Fruit fly (Drosophila melanogaster) whole organism, embryonic: ENCODE results near the gene CG6693.

ENCODE experiments used
- BtbVII ChIP-seq: fragments of 200-800 bp; sonication (Bioruptor generic); optimal IDR thresholded peaks from 3 replicates; lab custom pipeline; 2017; ENCODE audit warnings: missing biosample characterization, mild to moderate bottlenecking, missing genetic modification characterization
- CG10267 ChIP-seq: fragments of 200-800 bp; sonication (Bioruptor generic); optimal IDR thresholded peaks from 2 replicates; lab custom pipeline; 2018; ENCODE audit warnings: missing biosample characterization, mild to moderate bottlenecking, missing genetic modification characterization, moderate library complexity
- CG10274 ChIP-seq: fragments of 200-800 bp; sonication (Bioruptor generic); optimal IDR thresholded peaks from 3 replicates; lab custom pipeline; 2017; ENCODE audit warnings: missing biosample characterization, mild to moderate bottlenecking, missing genetic modification characterization
- CG10543 ChIP-seq: fragments of 200-800 bp; sonication (Bioruptor generic); optimal IDR thresholded peaks from 3 replicates; lab custom pipeline; 2017; ENCODE audit warnings: missing biosample characterization, mild to moderate bottlenecking, missing genetic modification characterization, moderate library complexity
- CG11456 ChIP-seq: fragments of 200-800 bp; sonication (Bioruptor generic); IDR thresholded peaks from 3 replicates; pipeline ENCODE4 v1.3.6; 2022; ENCODE audit warnings: missing biosample characterization, missing genetic modification characterization
- CG13287 ChIP-seq: fragments of 200-800 bp; sonication (Bioruptor generic); IDR thresholded peaks from 2 replicates; pipeline ENCODE4 v1.3.6; 2022; ENCODE audit warnings: missing biosample characterization, missing genetic modification characterization; ENCODE audit not compliant: partially characterized antibody
- CG13424 ChIP-seq: fragments of 200-800 bp; sonication (Bioruptor generic); optimal IDR thresholded peaks from 2 replicates; lab custom pipeline; 2019; ENCODE audit warnings: missing biosample characterization, mild to moderate bottlenecking, missing genetic modification characterization, moderate library complexity
- CG14050 ChIP-seq: fragments of 200-800 bp; sonication (Bioruptor generic); IDR thresholded peaks from 3 replicates; pipeline ENCODE4 v1.3.6; 2022; ENCODE audit warnings: missing biosample characterization, missing genetic modification characterization
- CG14860 ChIP-seq: fragments of 200-800 bp; sonication (Bioruptor generic); IDR thresholded peaks from 3 replicates; pipeline ENCODE4 v1.3.6; 2022; ENCODE audit warnings: missing biosample characterization, missing genetic modification characterization; ENCODE audit not compliant: partially characterized antibody
- CG15514 ChIP-seq: fragments of 200-800 bp; sonication (Bioruptor generic); optimal IDR thresholded peaks from 3 replicates; lab custom pipeline; 2017; ENCODE audit warnings: missing biosample characterization, missing genetic modification characterization, mild to moderate bottlenecking, moderate library complexity, missing genetic modification reagents
- CG30020 ChIP-seq: fragments of 200-800 bp; optimal IDR thresholded peaks from 2 replicates; lab custom pipeline; 2019; ENCODE audit warnings: missing biosample characterization, mild to moderate bottlenecking, missing genetic modification characterization, moderate library complexity
- CG30431 ChIP-seq: fragments of 200-800 bp; sonication (Bioruptor generic); optimal IDR thresholded peaks from 2 replicates; lab custom pipeline; 2017; ENCODE audit warnings: missing biosample characterization, missing genetic modification characterization
- CG3065 ChIP-seq: fragments of 200-800 bp; sonication (Bioruptor generic); optimal IDR thresholded peaks from 2 replicates; lab custom pipeline; 2016; ENCODE audit warnings: missing biosample characterization, missing genetic modification characterization
- CG31224 ChIP-seq: fragments of 200-800 bp; sonication (Bioruptor generic); IDR thresholded peaks from 2 replicates; pipeline ENCODE4 v1.3.6; 2022; ENCODE audit warnings: missing biosample characterization, missing genetic modification characterization
- CG34224 ChIP-seq: fragments of 200-800 bp; sonication (Bioruptor generic); IDR thresholded peaks from 3 replicates; pipeline ENCODE4 v1.3.6; 2022; ENCODE audit warnings: missing biosample characterization, missing genetic modification characterization; ENCODE audit not compliant: partially characterized antibody
- CG3847 ChIP-seq: fragments of 200-800 bp; sonication (Bioruptor generic); IDR thresholded peaks from 2 replicates; pipeline ENCODE4 v1.3.6; 2022; ENCODE audit warnings: missing biosample characterization, missing genetic modification characterization
- CG42726 ChIP-seq: fragments of 200-800 bp; sonication (Bioruptor generic); IDR thresholded peaks from 2 replicates; pipeline ENCODE4 v1.3.6; 2022; ENCODE audit warnings: missing biosample characterization, missing genetic modification characterization; ENCODE audit not compliant: partially characterized antibody
- CG4730 ChIP-seq: fragments of 200-800 bp; sonication (Bioruptor generic); IDR thresholded peaks from 2 replicates; pipeline ENCODE4 v1.3.6; 2022; ENCODE audit warnings: missing biosample characterization, missing genetic modification characterization
- CG5245 ChIP-seq: fragments of 200-800 bp; sonication (Bioruptor generic); optimal IDR thresholded peaks from 3 replicates; lab custom pipeline; 2016; ENCODE audit warnings: missing biosample characterization, missing genetic modification characterization
- CG8290 ChIP-seq, 3 experiments: fragments of 200-800 bp; sonication (Bioruptor generic); optimal IDR thresholded peaks; 2 replicates each; lab custom pipeline; 2016 to 2019; ENCODE audit warnings: missing biosample characterization in 3 of 3, missing genetic modification characterization in 3 of 3, mild to moderate bottlenecking in 2 of 3, moderate library complexity in 1 of 3
- CG9609 ChIP-seq: fragments of 200-800 bp; sonication (Bioruptor generic); optimal IDR thresholded peaks from 3 replicates; lab custom pipeline; 2016; ENCODE audit warnings: missing biosample characterization, missing genetic modification characterization
- CG9797 ChIP-seq: fragments of 200-800 bp; sonication (Bioruptor generic); optimal IDR thresholded peaks from 3 replicates; lab custom pipeline; 2018; ENCODE audit warnings: missing biosample characterization, mild to moderate bottlenecking, missing genetic modification characterization
- CHES-1-like ChIP-seq: fragments of 200-800 bp; sonication (Bioruptor generic); optimal IDR thresholded peaks from 2 replicates; lab custom pipeline; 2016; ENCODE audit warnings: missing biosample characterization, missing genetic modification characterization
- CTCF ChIP-seq: fragments of 200-800 bp; sonication (Bioruptor generic); optimal IDR thresholded peaks from 2 replicates; lab custom pipeline; 2017; ENCODE audit warnings: missing biosample characterization, mild to moderate bottlenecking, missing genetic modification characterization, moderate library complexity
- Dek ChIP-seq: fragments of 200-800 bp; sonication (Bioruptor generic); optimal IDR thresholded peaks from 3 replicates; lab custom pipeline; 2019; ENCODE audit warnings: missing biosample characterization, mild to moderate bottlenecking, missing genetic modification characterization, moderate library complexity
- Dp ChIP-seq: fragments of 200-800 bp; sonication (Bioruptor generic); optimal IDR thresholded peaks from 2 replicates; lab custom pipeline; 2018; ENCODE audit warnings: missing biosample characterization, mild to moderate bottlenecking, missing genetic modification characterization, moderate library complexity
- HLH4C ChIP-seq: fragments of 200-800 bp; sonication (Bioruptor generic); IDR thresholded peaks from 3 replicates; pipeline ENCODE4 v1.3.6; 2022; ENCODE audit warnings: missing biosample characterization, missing genetic modification characterization; ENCODE audit not compliant: partially characterized antibody
- HmgZ ChIP-seq: fragments of 200-800 bp; sonication (Bioruptor generic); optimal IDR thresholded peaks from 2 replicates; lab custom pipeline; 2018; ENCODE audit warnings: missing biosample characterization, mild to moderate bottlenecking, missing genetic modification characterization
- Hr3 ChIP-seq: fragments of 200-800 bp; sonication (Bioruptor generic); optimal IDR thresholded peaks from 3 replicates; lab custom pipeline; 2016; ENCODE audit warnings: missing biosample characterization, missing genetic modification characterization
- Hr39 ChIP-seq: fragments of >200 bp; optimal IDR thresholded peaks from 2 replicates; lab custom pipeline; 2017
- MBD-R2 ChIP-seq: fragments of 200-800 bp; sonication (Bioruptor generic); IDR thresholded peaks from 2 replicates; pipeline ENCODE4 v1.3.6; 2022; ENCODE audit warnings: missing biosample characterization, missing genetic modification characterization
- MESR4 ChIP-seq: fragments of 200-800 bp; sonication (Bioruptor generic); optimal IDR thresholded peaks from 2 replicates; lab custom pipeline; 2018; ENCODE audit warnings: missing biosample characterization, mild to moderate bottlenecking, missing genetic modification characterization, moderate library complexity
- Myb ChIP-seq: fragments of 200-800 bp; sonication (Bioruptor generic); optimal IDR thresholded peaks from 2 replicates; lab custom pipeline; 2016; ENCODE audit warnings: missing biosample characterization, missing genetic modification characterization
- NFAT ChIP-seq: fragments of 200-800 bp; sonication (Bioruptor generic); IDR thresholded peaks from 2 replicates; pipeline ENCODE4 v1.3.6; 2022; ENCODE audit warnings: missing biosample characterization, missing genetic modification characterization
- Nf-YC ChIP-seq: fragments of 200-800 bp; optimal IDR thresholded peaks from 3 replicates; lab custom pipeline; 2019; ENCODE audit warnings: missing biosample characterization, mild to moderate bottlenecking, missing genetic modification characterization, moderate library complexity
- Scr ChIP-seq: fragments of 200-800 bp; sonication (Bioruptor generic); IDR thresholded peaks from 2 replicates; pipeline ENCODE4 v1.3.6; 2022; ENCODE audit warnings: missing biosample characterization, missing genetic modification characterization; ENCODE audit not compliant: partially characterized antibody
- Sin3A ChIP-seq: fragments of >200 bp; optimal IDR thresholded peaks from 2 replicates; lab custom pipeline; 2018
- Sry-δ ChIP-seq: fragments of 200-800 bp; sonication (Bioruptor generic); optimal IDR thresholded peaks from 2 replicates; lab custom pipeline; 2016; ENCODE audit warnings: missing biosample characterization, missing genetic modification characterization
- Xrp1 ChIP-seq: fragments of 200-800 bp; sonication (Bioruptor generic); IDR thresholded peaks from 2 replicates; pipeline ENCODE4 v1.3.6; 2022; ENCODE audit warnings: missing biosample characterization, missing genetic modification characterization
- az2 ChIP-seq: fragments of 200-800 bp; sonication (Bioruptor generic); optimal IDR thresholded peaks from 3 replicates; lab custom pipeline; 2016; ENCODE audit warnings: missing biosample characterization, missing genetic modification characterization
- exex ChIP-seq: fragments of 200-800 bp; sonication (Bioruptor generic); optimal IDR thresholded peaks from 4 replicates; lab custom pipeline; 2018; ENCODE audit warnings: missing biosample characterization, mild to moderate bottlenecking, missing genetic modification characterization, moderate library complexity
- hb ChIP-seq: fragments of 200-800 bp; sonication (Bioruptor generic); IDR thresholded peaks from 3 replicates; pipeline ENCODE4 v1.3.6; 2022; ENCODE audit warnings: missing biosample characterization, missing genetic modification characterization; ENCODE audit not compliant: partially characterized antibody
- lilli ChIP-seq: fragments of 200-800 bp; sonication (Bioruptor generic); optimal IDR thresholded peaks from 3 replicates; lab custom pipeline; 2016; ENCODE audit warnings: missing biosample characterization, missing genetic modification characterization
- pros ChIP-seq: fragments of 200-800 bp; sonication (Bioruptor generic); optimal IDR thresholded peaks from 3 replicates; lab custom pipeline; 2019; ENCODE audit warnings: missing biosample characterization, mild to moderate bottlenecking, missing genetic modification characterization, moderate library complexity
- pzg ChIP-seq: fragments of 200-800 bp; sonication (Bioruptor generic); optimal IDR thresholded peaks from 3 replicates; lab custom pipeline; 2018; ENCODE audit warnings: missing biosample characterization, mild to moderate bottlenecking, missing genetic modification characterization, moderate library complexity
- sna ChIP-seq: fragments of 200-800 bp; sonication (Bioruptor generic); IDR thresholded peaks from 2 replicates; pipeline ENCODE4 v1.3.6; 2022; ENCODE audit warnings: missing biosample characterization, missing genetic modification characterization; ENCODE audit not compliant: partially characterized antibody
- unc-4 ChIP-seq: fragments of 200-800 bp; sonication (Bioruptor generic); IDR thresholded peaks from 2 replicates; pipeline ENCODE4 v1.3.6; 2022; ENCODE audit warnings: missing biosample characterization, missing genetic modification characterization; ENCODE audit not compliant: partially characterized antibody
- vnd ChIP-seq: fragments of 200-800 bp; sonication (Bioruptor generic); IDR thresholded peaks from 3 replicates; pipeline ENCODE4 v1.3.6; 2022; ENCODE audit warnings: missing biosample characterization, missing genetic modification characterization; ENCODE audit not compliant: partially characterized antibody

CG6693 gene

dm6 chr3R:11243951-11244660 lies 22.7 kb upstream of the CG6693 start, which contains the start of the genes CG17734 and CG5214 (continued):
- TF ChIP-seq vnd (GFP tag; lab: Robert Waterston, UW) (peak; percentile 79; the same call in 2 of the 3 replicates), CG4730 (GFP tag; lab: Robert Waterston, UW) (no peak), CG8290 (GFP tag; optimal IDR thresholded peaks at IDR 0.05; lab: Kevin White, UChicago) (peak; percentile 33), CG8290 (tag; optimal IDR thresholded peaks at IDR 0.05; lab: Kevin White, UChicago) (no peak), Sin3A (peak; percentile 85), Hr39 (lab: Kevin White, UChicago) (no peak), CG14050 (GFP tag; lab: Robert Waterston, UW) (no peak), CG9609 (GFP tag; lab: Kevin White, UChicago) (peak; percentile 39), pros (GFP tag; lab: Kevin White, UChicago) (no peak), exex (tag; lab: Kevin White, UChicago) (peak; percentile 35), HmgZ (peak; percentile 44), Dek (tag; lab: Kevin White, UChicago) (peak; percentile 43), Dp (GFP tag; lab: Kevin White, UChicago) (peak; percentile 38), CG30020 (tag; lab: Kevin White, UChicago) (no peak), CG15514 (GFP tag; lab: Kevin White, UChicago) (peak; percentile 69), hb (GFP tag; lab: Robert Waterston, UW) (peak; percentile 30; the same call in 1 of the 3 replicates), CG13424 (tag; lab: Kevin White, UChicago) (peak; percentile 28), lilli (GFP tag; lab: Kevin White, UChicago) (peak; percentile 48), Xrp1 (no peak), CG11456 (GFP tag; lab: Robert Waterston, UW) (no peak), HLH4C (GFP tag; lab: Robert Waterston, UW) (peak; percentile 58; the same call in 2 of the 3 replicates), CG10267 (peak; percentile 32), MESR4 (GFP tag; lab: Kevin White, UChicago) (peak; percentile 63), Hr3 (GFP tag; lab: Kevin White, UChicago) (peak; percentile 65), MBD-R2 (GFP tag; lab: Robert Waterston, UW) (peak; percentile 40; the same call in 1 of the 2 replicates), unc-4 (peak; percentile 77), Myb (GFP tag; lab: Kevin White, UChicago) (peak; percentile 54), CTCF (GFP tag; lab: Kevin White, UChicago) (peak; percentile 96), CG34224 (GFP tag; lab: Robert Waterston, UW) (peak; percentile 69), az2 (GFP tag; lab: Kevin White, UChicago) (peak; percentile 7), Nf-YC (tag; lab: Kevin White, UChicago) (peak; percentile 42), CG3847 (GFP tag; lab: Robert Waterston, UW) (no peak), Sry-δ (peak; percentile 73), CG30431 (GFP tag; lab: Kevin White, UChicago) (no peak), CG3065 (GFP tag; lab: Kevin White, UChicago) (no peak), NFAT (GFP tag; lab: Robert Waterston, UW) (no peak), CHES-1-like (GFP tag; lab: Kevin White, UChicago) (peak; percentile 52), CG5245 (GFP tag; lab: Kevin White, UChicago) (peak; percentile 12), CG10274 (no peak), CG10543 (GFP tag; lab: Kevin White, UChicago) (no peak), CG13287 (GFP tag; lab: Robert Waterston, UW) (peak; percentile 86), CG14860 (GFP tag; lab: Robert Waterston, UW) (peak; percentile 69; the same call in 2 of the 3 replicates), CG42726 (GFP tag; lab: Robert Waterston, UW) (0 out of 2 replicates have a peak, but pooled peaks have one; percentile 13), sna (GFP tag; lab: Robert Waterston, UW) (peak; percentile 75), Scr (GFP tag; lab: Robert Waterston, UW) (peak; percentile 82), BtbVII (GFP tag; lab: Kevin White, UChicago) (no peak), CG31224 (no peak), pzg (GFP tag; lab: Kevin White, UChicago) (peak; percentile 86), CG9797 (GFP tag; lab: Kevin White, UChicago) (peak; percentile 76)
